Worm (Caenorhabditis elegans) whole organism, L3 larva: Measurements from ENCODE around the gene aak-1.

ENCODE experiments used
- fos-1 ChIP-seq: fragments of 150-350 bp; optimal IDR thresholded peaks from 2 replicates; lab custom pipeline; 2014; ENCODE audit warnings: missing biosample characterization, missing genetic modification characterization
- lin-39 ChIP-seq: fragments of 150-350 bp; optimal IDR thresholded peaks from 2 replicates; lab custom pipeline; 2018; ENCODE audit warnings: missing biosample characterization, missing genetic modification reagents, missing genetic modification characterization
- unc-39 ChIP-seq: sonication (generic microtip); optimal IDR thresholded peaks from 4 replicates; lab custom pipeline; 2017; ENCODE audit warnings: missing biosample characterization, missing genetic modification characterization

DNA sequence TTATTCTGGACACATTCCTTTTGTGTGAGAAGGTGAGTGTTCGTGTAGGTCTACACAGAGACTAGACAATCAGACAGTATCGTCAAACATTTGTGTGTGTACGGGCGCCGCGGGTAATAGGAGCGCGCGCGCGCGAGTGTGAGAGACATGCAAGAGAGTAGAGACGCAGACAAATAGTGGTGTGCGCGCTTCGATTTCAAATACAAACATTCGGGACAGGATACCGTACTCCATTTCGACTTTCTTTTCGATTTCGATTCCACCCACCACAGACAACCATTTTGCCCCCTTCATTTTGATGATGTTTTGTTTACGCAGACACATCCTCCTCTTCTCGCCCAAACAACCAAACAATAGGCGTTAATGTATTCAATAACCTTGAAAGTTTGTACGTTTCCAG is 33.9 kb upstream of the aak-1 start:
- TF ChIP-seq unc-39 (tag; lab: Kevin White, UChicago), result no peak
- no peak for TF ChIP-seq fos-1
- peak; percentile 79 for TF ChIP-seq lin-39
